Worm (Caenorhabditis elegans) whole organism, L1 larva: ENCODE measurements around the gene dct-8.

Source experiments
- blmp-1 ChIP-seq: fragments of 150-350 bp; optimal IDR thresholded peaks from 2 replicates; lab custom pipeline; 2014; ENCODE audit warnings: missing biosample characterization, missing genetic modification characterization
- ceh-82 ChIP-seq, 3 experiments: fragments of 150-350 bp in 1 of 3; sonication (generic microtip) in 2 of 3; optimal IDR thresholded peaks; 2 replicates each; lab custom pipeline; 2014 to 2017; ENCODE audit warnings: missing biosample characterization in 3 of 3, missing genetic modification characterization in 3 of 3
- ceh-90 ChIP-seq: sonication (generic microtip); optimal IDR thresholded peaks from 2 replicates; lab custom pipeline; 2016; ENCODE audit warnings: missing genetic modification characterization, missing compliant biosample characterization
- egl-27 ChIP-seq, 2 experiments: fragments of 150-350 bp in 1 of 2; sonication (generic microtip); optimal IDR thresholded peaks; 3 replicates each; lab custom pipeline; 2017 to 2018; ENCODE audit warnings: missing biosample characterization in 2 of 2, missing genetic modification characterization in 2 of 2, missing genetic modification reagents in 2 of 2
- mdl-1 ChIP-seq, 2 experiments: fragments of 150-350 bp; optimal IDR thresholded peaks; 2 replicates each; lab custom pipeline; 2014 to 2017; ENCODE audit warnings: missing biosample characterization in 2 of 2, missing genetic modification characterization in 2 of 2, inconsistent platforms in 1 of 2
- nhr-12 ChIP-seq: sonication (generic microtip); optimal IDR thresholded peaks from 2 replicates; lab custom pipeline; 2017; ENCODE audit warnings: missing biosample characterization, missing genetic modification characterization
- nhr-77 ChIP-seq: fragments of 150-350 bp; optimal IDR thresholded peaks from 2 replicates; lab custom pipeline; 2014; ENCODE audit warnings: missing biosample characterization, missing genetic modification characterization
- pqm-1 ChIP-seq: sonication (generic microtip); optimal IDR thresholded peaks from 3 replicates; lab custom pipeline; 2017; ENCODE audit warnings: missing biosample characterization, missing genetic modification characterization
- rnt-1 ChIP-seq: sonication (generic microtip); optimal IDR thresholded peaks from 2 replicates; lab custom pipeline; 2016; ENCODE audit warnings: mild to moderate bottlenecking, missing genetic modification characterization, moderate library complexity, missing compliant biosample characterization
- skn-1 ChIP-seq: fragments of 150-350 bp; optimal IDR thresholded peaks from 2 replicates; lab custom pipeline; 2014; ENCODE audit warnings: missing biosample characterization, missing genetic modification characterization
- unc-130 ChIP-seq: fragments of 150-350 bp; optimal IDR thresholded peaks from 2 replicates; lab custom pipeline; 2017; ENCODE audit warnings: missing biosample characterization, missing genetic modification characterization, inconsistent platforms

ce11 chrIV:3873706-3874105 is 21.2 kb upstream of the dct-8 start, which contains the start of gene F37C4.5:
- TF ChIP-seq ceh-90 (tag; lab: Kevin White, UChicago), result no peak
- TF ChIP-seq blmp-1 (tag; lab: Kevin White, UChicago), result no peak
- no peak for TF ChIP-seq skn-1 (tag; lab: Kevin White, UChicago)
- no peak for TF ChIP-seq mdl-1 (tag; optimal IDR thresholded peaks at IDR 0.05; lab: Kevin White, UChicago)
- TF ChIP-seq egl-27 (tag; optimal IDR thresholded peaks at IDR 0.05; lab: Kevin White, UChicago), result no peak
- no peak for TF ChIP-seq nhr-12 (tag; lab: Kevin White, UChicago)
- no peak for TF ChIP-seq rnt-1
- TF ChIP-seq unc-130 (tag; lab: Kevin White, UChicago), result no peak
- TF ChIP-seq ceh-82 (tag; optimal IDR thresholded peaks at IDR 0.05; lab: Kevin White, UChicago), result no peak
- no peak for TF ChIP-seq nhr-77 (tag; lab: Kevin White, UChicago)
- TF ChIP-seq pqm-1, result no peak
